Fruit fly (Drosophila melanogaster) whole organism, pupa: Measurements from ENCODE around the gene Cpr92A.

Source experiments
- CG10348 ChIP-seq: fragments of 200-800 bp; sonication (Bioruptor generic); IDR thresholded peaks from 2 replicates; pipeline ENCODE4 v1.3.6; 2022; ENCODE audit warnings: missing biosample characterization, missing genetic modification characterization
- CG12605 ChIP-seq: fragments of 200-800 bp; sonication (Bioruptor generic); IDR thresholded peaks from 2 replicates; pipeline ENCODE4 v1.3.6; 2022; ENCODE audit warnings: missing biosample characterization, missing genetic modification characterization
- CG13204 ChIP-seq: fragments of 200-800 bp; sonication (Bioruptor generic); optimal IDR thresholded peaks from 2 replicates; lab custom pipeline; 2018; ENCODE audit warnings: missing biosample characterization, mild to moderate bottlenecking, missing genetic modification characterization, moderate library complexity
- CG14655 ChIP-seq: fragments of 200-800 bp; sonication (Bioruptor generic); optimal IDR thresholded peaks from 3 replicates; lab custom pipeline; 2017; ENCODE audit warnings: mild to moderate bottlenecking, missing biosample characterization, missing genetic modification reagents, missing genetic modification characterization
- CG15710 ChIP-seq: fragments of 200-800 bp; sonication (Bioruptor generic); optimal IDR thresholded peaks from 2 replicates; lab custom pipeline; 2018; ENCODE audit warnings: missing biosample characterization, mild to moderate bottlenecking, missing genetic modification characterization, moderate library complexity
- CG17806 ChIP-seq: fragments of 200-800 bp; sonication (Bioruptor generic); optimal IDR thresholded peaks from 2 replicates; lab custom pipeline; 2018; ENCODE audit warnings: missing biosample characterization, mild to moderate bottlenecking, missing genetic modification characterization, moderate library complexity
- CG32121 ChIP-seq: fragments of 200-800 bp; sonication (Bioruptor generic); IDR thresholded peaks from 2 replicates; pipeline ENCODE4 v1.3.6; 2022; ENCODE audit warnings: missing biosample characterization, missing genetic modification characterization
- CG34367 ChIP-seq: fragments of 200-800 bp; sonication (Bioruptor generic); optimal IDR thresholded peaks from 2 replicates; lab custom pipeline; 2018; ENCODE audit warnings: missing biosample characterization, mild to moderate bottlenecking, missing genetic modification characterization
- CG4496 ChIP-seq: fragments of 200-800 bp; sonication (Bioruptor generic); IDR thresholded peaks from 3 replicates; pipeline ENCODE4 v1.3.6; 2022; ENCODE audit warnings: missing biosample characterization, missing genetic modification characterization
- CG8159 ChIP-seq: fragments of 200-800 bp; sonication (Bioruptor generic); optimal IDR thresholded peaks from 3 replicates; lab custom pipeline; 2018; ENCODE audit warnings: missing biosample characterization, mild to moderate bottlenecking, missing genetic modification characterization, moderate library complexity
- CG8301 ChIP-seq: fragments of 200-800 bp; sonication (Bioruptor generic); optimal IDR thresholded peaks from 2 replicates; lab custom pipeline; 2018; ENCODE audit warnings: missing biosample characterization, mild to moderate bottlenecking, missing genetic modification characterization
- CG9948 ChIP-seq: fragments of 200-800 bp; sonication (Bioruptor generic); optimal IDR thresholded peaks from 2 replicates; lab custom pipeline; 2018; ENCODE audit warnings: missing biosample characterization, mild to moderate bottlenecking, missing genetic modification characterization, moderate library complexity
- D1 ChIP-seq: fragments of 200-800 bp; sonication (Bioruptor generic); optimal IDR thresholded peaks from 2 replicates; lab custom pipeline; 2018; ENCODE audit warnings: missing biosample characterization, mild to moderate bottlenecking, missing genetic modification characterization, moderate library complexity
- EcR ChIP-seq: fragments of 200-800 bp; sonication (Bioruptor generic); optimal IDR thresholded peaks from 3 replicates; lab custom pipeline; 2019; ENCODE audit warnings: missing biosample characterization, missing genetic modification characterization, mild to moderate bottlenecking, moderate library complexity, missing genetic modification reagents
- Ets98B ChIP-seq: fragments of 200-800 bp; sonication (Bioruptor generic); IDR thresholded peaks from 2 replicates; pipeline ENCODE4 v1.3.6; 2022; ENCODE audit warnings: missing biosample characterization, missing genetic modification characterization
- Pif1A ChIP-seq: fragments of 200-800 bp; sonication (Bioruptor generic); optimal IDR thresholded peaks from 3 replicates; lab custom pipeline; 2016; ENCODE audit warnings: missing biosample characterization, missing genetic modification characterization
- Pif1B ChIP-seq: fragments of 200-800 bp; sonication (Bioruptor generic); optimal IDR thresholded peaks from 3 replicates; lab custom pipeline; 2016; ENCODE audit warnings: missing biosample characterization, missing genetic modification characterization
- Snoo ChIP-seq: fragments of 200-800 bp; sonication (Bioruptor generic); optimal IDR thresholded peaks from 3 replicates; lab custom pipeline; 2017; ENCODE audit warnings: missing biosample characterization, mild to moderate bottlenecking, missing genetic modification characterization, inconsistent platforms
- fd96Ca ChIP-seq: fragments of 200-800 bp; sonication (Bioruptor generic); IDR thresholded peaks from 3 replicates; pipeline ENCODE4 v1.3.6; 2022; ENCODE audit warnings: missing biosample characterization, missing genetic modification characterization
- gl ChIP-seq: fragments of 200-800 bp; sonication (Bioruptor generic); optimal IDR thresholded peaks from 2 replicates; lab custom pipeline; 2018; ENCODE audit warnings: missing biosample characterization, mild to moderate bottlenecking, missing genetic modification characterization
- rn ChIP-seq: fragments of 200-800 bp; sonication (Bioruptor generic); IDR thresholded peaks from 2 replicates; pipeline ENCODE4 v1.3.6; 2022; ENCODE audit warnings: missing biosample characterization, missing genetic modification characterization

Gene Cpr92A

DNA sequence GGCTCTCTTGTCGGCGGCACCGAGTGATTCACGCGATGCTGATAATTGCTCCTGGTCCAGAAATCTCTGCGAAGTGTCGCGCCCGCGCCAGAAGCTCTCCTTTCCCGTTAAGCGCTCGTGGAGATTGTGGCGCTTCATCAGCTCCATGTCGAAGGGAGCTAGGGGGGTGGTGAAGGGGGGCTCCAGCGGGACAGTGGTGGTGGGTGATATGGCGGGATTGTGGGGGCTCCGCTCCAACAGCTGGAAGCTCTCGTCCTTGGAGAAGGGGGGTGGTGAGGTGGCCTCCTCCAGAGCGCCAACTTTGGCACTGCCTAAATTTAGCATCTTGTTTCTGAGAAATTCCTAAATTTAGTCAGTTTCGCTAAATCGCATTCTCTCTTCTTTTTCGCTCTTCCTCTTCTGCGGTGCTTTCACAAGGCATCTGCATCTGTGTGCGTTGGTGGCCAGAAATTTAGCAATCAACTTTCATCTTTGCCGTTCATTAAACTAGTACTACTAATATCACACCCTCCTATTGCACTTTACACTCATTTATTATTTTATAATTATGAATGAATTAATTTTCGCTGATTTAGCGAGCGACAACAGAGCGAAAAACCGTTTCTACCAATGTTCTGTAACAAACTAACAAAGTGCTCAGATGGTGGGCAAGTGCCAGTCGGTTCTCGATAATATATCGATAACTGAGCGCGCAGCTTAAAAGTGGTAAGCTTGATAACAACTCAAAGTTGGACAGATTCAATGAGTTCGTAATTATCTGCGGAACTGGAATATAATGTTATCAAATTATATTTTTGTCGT, 43.5 kb upstream of the Cpr92A start, which contains the start of gene subdued:
Gene subdued (minus strand): TSS at position 631 of the 801 bp plus-strand sequence.
- TF ChIP-seq CG34367 (tag; lab: Kevin White, UChicago) (no peak), CG8301 (tag; lab: Kevin White, UChicago) (no peak), CG4496 (GFP tag; lab: Robert Waterston, UW) (0 out of 3 replicates have a peak, but pooled peaks have one; percentile 23), D1 (tag; lab: Kevin White, UChicago) (no peak), CG32121 (GFP tag; lab: Robert Waterston, UW) (0 out of 2 replicates have a peak, but pooled peaks have one; percentile 11), Pif1A (GFP tag; lab: Kevin White, UChicago) (no peak), Snoo (tag; lab: Kevin White, UChicago) (no peak), CG13204 (GFP tag; lab: Kevin White, UChicago) (peak; percentile 7), CG12605 (GFP tag; lab: Robert Waterston, UW) (0 out of 2 replicates have a peak, but pooled peaks have one; percentile 29), rn (GFP tag; lab: Robert Waterston, UW) (no peak), CG9948 (tag; lab: Kevin White, UChicago) (no peak), gl (no peak), CG14655 (GFP tag; lab: Kevin White, UChicago) (no peak)
- TF ChIP-seq, all 21 proteins: peak for 4

DNA sequence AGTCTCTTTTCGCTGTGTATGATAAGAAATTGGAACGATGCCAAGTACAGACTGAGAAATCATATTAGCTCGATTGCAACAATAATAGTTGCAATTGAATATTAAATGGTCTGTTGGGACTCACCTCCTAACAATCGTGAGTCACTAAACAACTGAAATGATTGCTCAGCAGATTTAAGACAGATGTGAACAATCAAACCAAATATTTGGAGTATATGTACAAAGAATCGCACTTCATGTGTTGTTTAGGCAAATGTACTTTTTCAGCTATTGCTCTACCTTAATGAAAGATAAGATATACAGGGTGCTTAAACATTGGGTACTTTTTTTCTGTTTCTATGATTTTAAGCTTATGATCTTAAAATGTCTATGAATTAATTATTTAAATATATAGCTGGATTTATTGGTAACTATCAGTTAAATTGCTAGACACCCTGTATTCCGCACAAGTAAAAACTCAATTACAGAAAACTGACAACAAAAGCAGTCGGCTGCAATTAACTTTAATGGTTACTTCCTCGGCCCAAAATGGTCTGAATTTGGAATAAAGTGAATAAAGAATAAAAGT, 42.8 kb upstream of the Cpr92A start:
- peak; percentile 83 for TF ChIP-seq CG14655 (GFP tag; lab: Kevin White, UChicago)
- peak; percentile 69; the same call in 1 of the 2 replicates for TF ChIP-seq rn (GFP tag; lab: Robert Waterston, UW)
- peak; percentile 3 for TF ChIP-seq CG13204 (GFP tag; lab: Kevin White, UChicago)
- TF ChIP-seq CG17806 (tag; lab: Kevin White, UChicago), result peak; percentile 80
- TF ChIP-seq Pif1B (GFP tag; lab: Kevin White, UChicago), result peak; percentile 69
- TF ChIP-seq CG34367 (tag; lab: Kevin White, UChicago), result peak; percentile 68
- TF ChIP-seq CG4496 (GFP tag; lab: Robert Waterston, UW), result peak; percentile 96
- no peak for TF ChIP-seq fd96Ca (GFP tag; lab: Robert Waterston, UW)
- peak; percentile 88 for TF ChIP-seq CG32121 (GFP tag; lab: Robert Waterston, UW)
- TF ChIP-seq Snoo (tag; lab: Kevin White, UChicago), result peak; percentile 57
- TF ChIP-seq gl, result peak; percentile 57
- TF ChIP-seq CG8301 (tag; lab: Kevin White, UChicago), result peak; percentile 78
- TF ChIP-seq D1 (tag; lab: Kevin White, UChicago), result no peak
- TF ChIP-seq CG15710, result peak; percentile 75
- TF ChIP-seq Ets98B (GFP tag; lab: Robert Waterston, UW), result peak; percentile 94
- peak; percentile 79 for TF ChIP-seq CG8159 (tag; lab: Kevin White, UChicago)
- peak; percentile 75 for TF ChIP-seq CG9948 (tag; lab: Kevin White, UChicago)
- peak; percentile 92 for TF ChIP-seq CG12605 (GFP tag; lab: Robert Waterston, UW)
- no peak for TF ChIP-seq CG10348
- TF ChIP-seq Pif1A (GFP tag; lab: Kevin White, UChicago), result peak; percentile 57
- no peak for TF ChIP-seq EcR (GFP tag; lab: Kevin White, UChicago)

DNA sequence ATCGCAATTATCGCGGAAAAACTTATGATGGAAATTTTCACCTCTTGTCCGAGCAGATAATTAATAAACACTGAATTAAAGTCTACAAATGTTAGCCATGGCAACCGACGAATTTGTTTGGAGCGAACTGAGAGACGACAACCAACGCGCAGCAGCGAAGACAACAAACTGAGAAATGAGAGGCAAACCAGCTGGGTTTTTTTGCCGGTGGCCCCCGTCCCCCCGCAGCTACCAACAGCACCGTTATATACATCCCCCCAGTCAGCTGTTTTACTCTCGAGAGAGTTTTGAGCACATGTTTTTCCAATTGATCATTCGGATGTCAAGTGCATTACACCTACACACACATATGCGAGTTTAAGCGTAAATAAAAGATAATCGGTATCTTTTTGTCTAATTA, 42.3 kb upstream of the Cpr92A start:
- no peak for TF ChIP-seq CG8301 (tag; lab: Kevin White, UChicago)
- TF ChIP-seq EcR (GFP tag; lab: Kevin White, UChicago), result peak; percentile 77
- TF ChIP-seq CG10348, result no peak
- TF ChIP-seq CG4496 (GFP tag; lab: Robert Waterston, UW), result peak; percentile 75
- TF ChIP-seq gl, result no peak
- no peak for TF ChIP-seq CG14655 (GFP tag; lab: Kevin White, UChicago)
- TF ChIP-seq CG13204 (GFP tag; lab: Kevin White, UChicago), result peak; percentile 17
- peak; percentile 30; the same call in 1 of the 2 replicates for TF ChIP-seq CG12605 (GFP tag; lab: Robert Waterston, UW)
- peak; percentile 40; the same call in 1 of the 2 replicates for TF ChIP-seq CG32121 (GFP tag; lab: Robert Waterston, UW)
- TF ChIP-seq, all 21 proteins: peak for 5

DNA sequence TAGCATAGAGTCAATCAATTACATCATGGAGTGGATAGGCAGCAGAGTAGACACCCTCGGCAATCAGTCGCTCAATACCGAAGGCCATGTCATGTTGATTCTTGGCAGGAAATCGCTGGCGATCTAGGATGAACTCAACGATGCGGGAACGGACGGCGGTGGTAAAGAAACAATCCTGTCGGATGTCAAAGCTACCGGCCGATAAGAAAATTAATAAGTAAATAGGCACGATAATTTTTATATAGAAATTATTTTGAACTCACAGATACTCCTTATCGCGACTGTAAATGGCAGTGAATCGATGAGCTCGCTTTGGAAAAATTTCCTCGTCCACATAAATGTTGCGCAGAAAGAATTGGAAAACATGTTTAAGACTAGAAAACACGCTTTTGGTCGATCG, 39.2 kb upstream of the Cpr92A start:
- TF ChIP-seq Snoo (tag; lab: Kevin White, UChicago), result no peak
- no peak for TF ChIP-seq Ets98B (GFP tag; lab: Robert Waterston, UW)
- no peak for TF ChIP-seq CG8159 (tag; lab: Kevin White, UChicago)
- no peak for TF ChIP-seq rn (GFP tag; lab: Robert Waterston, UW)

DNA sequence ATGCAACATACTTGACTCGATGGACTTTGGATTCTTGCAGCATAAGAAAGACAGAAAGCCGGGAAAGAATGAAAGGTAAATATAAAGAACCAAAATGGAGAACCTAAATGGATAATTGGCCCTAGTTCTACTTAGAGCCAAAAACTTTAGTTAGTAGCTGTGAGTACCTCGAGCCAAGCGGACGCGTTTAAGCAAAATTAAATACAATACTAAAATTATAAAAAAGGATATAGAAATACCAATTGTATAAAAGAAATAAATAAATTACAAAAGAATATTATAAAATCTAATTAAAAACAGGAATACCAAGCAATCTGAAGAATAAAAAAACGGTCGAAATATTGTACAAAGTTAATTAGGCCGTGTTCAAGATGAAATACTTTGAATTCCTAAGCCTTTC, 35.9 kb upstream of the Cpr92A start, which contains the start of gene CG34138:
Gene CG34138 (plus strand): TSS at position 301 of the 400 bp plus-strand sequence.
- TF ChIP-seq CG32121 (GFP tag; lab: Robert Waterston, UW) (no peak), CG9948 (tag; lab: Kevin White, UChicago) (no peak), CG8159 (tag; lab: Kevin White, UChicago) (no peak), CG17806 (tag; lab: Kevin White, UChicago) (no peak), CG12605 (GFP tag; lab: Robert Waterston, UW) (no peak), CG8301 (tag; lab: Kevin White, UChicago) (no peak), CG15710 (no peak), CG34367 (tag; lab: Kevin White, UChicago) (no peak), rn (GFP tag; lab: Robert Waterston, UW) (no peak), Pif1B (GFP tag; lab: Kevin White, UChicago) (no peak), EcR (GFP tag; lab: Kevin White, UChicago) (no peak), D1 (tag; lab: Kevin White, UChicago) (no peak), CG4496 (GFP tag; lab: Robert Waterston, UW) (no peak)
